Worm (Caenorhabditis elegans) whole organism, late embryonic: ENCODE results near the gene srlf-5.

Source experiments
- F13H6.1 ChIP-seq: sonication (generic microtip); optimal IDR thresholded peaks from 2 replicates; lab custom pipeline; 2016; ENCODE audit warnings: missing genetic modification characterization, missing compliant biosample characterization
- dmd-4 ChIP-seq: sonication (generic microtip); optimal IDR thresholded peaks from 2 replicates; lab custom pipeline; 2016; ENCODE audit warnings: borderline replicate concordance, missing genetic modification characterization, missing compliant biosample characterization
- elt-4 ChIP-seq: sonication (generic microtip); optimal IDR thresholded peaks from 2 replicates; lab custom pipeline; 2016; ENCODE audit warnings: missing genetic modification characterization, missing compliant biosample characterization

- TF ChIP-seq elt-4 (tag; lab: Kevin White, UChicago) = no peak
- TF ChIP-seq dmd-4 = no peak
- TF ChIP-seq F13H6.1 (tag; lab: Kevin White, UChicago) = no peak
These were observed 27.1 kb downstream of the srlf-5 start, which contains the start of gene K08D8.9 for ce11 chrIV:12899392-12899791.
